Fruit fly (Drosophila melanogaster): Measurements from ENCODE around the gene CG43336.

CG43336 gene

dm6 chr3R:15596022-15596438, 40.9 kb upstream of the CG43336 start (continued):
- TF ChIP-seq nmo (GFP tag; optimal IDR thresholded peaks at IDR 0.05) (peak; percentile 16), CG12391 (tag; optimal IDR thresholded peaks at IDR 0.05) (peak; percentile 13), CG10979 (tag; optimal IDR thresholded peaks at IDR 0.05) (peak; percentile 21), CG8478 (optimal IDR thresholded peaks at IDR 0.05) (no peak), Sox102F (GFP tag; optimal IDR thresholded peaks at IDR 0.05) (peak; percentile 9), CG18262 (tag; optimal IDR thresholded peaks at IDR 0.05) (peak; percentile 58), yki (optimal IDR thresholded peaks at IDR 0.05) (no peak), Oaz (GFP tag; IDR thresholded peaks at IDR 0.05) (no peak), CoRest (tag; optimal IDR thresholded peaks at IDR 0.05) (peak; percentile 1), CG13775 (GFP tag; optimal IDR thresholded peaks at IDR 0.05) (peak; percentile 14), Ets97D (GFP tag; optimal IDR thresholded peaks at IDR 0.05) (no peak), fd102C (GFP tag; optimal IDR thresholded peaks at IDR 0.05) (no peak), Taf1 (GFP tag; IDR thresholded peaks at IDR 0.05) (no peak), BEAF-32 (GFP tag; optimal IDR thresholded peaks at IDR 0.05) (no peak), lola (GFP tag; optimal IDR thresholded peaks at IDR 0.05) (peak in 1 of 3 experiments; percentile 59), knrl (GFP tag; IDR thresholded peaks at IDR 0.05; ENCODE audit: partially characterized antibody) (no peak), Sin3A (optimal IDR thresholded peaks at IDR 0.05) (no peak)

- TF ChIP-seq CG10543 (GFP tag; optimal IDR thresholded peaks at IDR 0.05) (no peak), CG15269 (tag; optimal IDR thresholded peaks at IDR 0.05) (no peak), sens (GFP tag) (peak; percentile 41), oc (tag; optimal IDR thresholded peaks at IDR 0.05) (peak; percentile 72), Lpt (GFP tag; optimal IDR thresholded peaks at IDR 0.05) (no peak), Atf-2 (GFP tag; optimal IDR thresholded peaks at IDR 0.05) (no peak), Ets65A (GFP tag) (peak; percentile 65), CG4707 (GFP tag; optimal IDR thresholded peaks at IDR 0.05) (peak; percentile 60), onecut (GFP tag; IDR thresholded peaks at IDR 0.05) (no peak)
Observed at dm6 chr3R:15600138-15600537, 36.8 kb upstream of the CG43336 start.

- TF ChIP-seq Elba2 (GFP tag; optimal IDR thresholded peaks at IDR 0.05), result no peak
- TF ChIP-seq nerfin-1 (tag; optimal IDR thresholded peaks at IDR 0.05), result peak; percentile 71
- peak; percentile 51 for TF ChIP-seq pros (GFP tag; optimal IDR thresholded peaks at IDR 0.05)
- no peak for TF ChIP-seq inv (GFP tag; IDR thresholded peaks at IDR 0.05; ENCODE audit: partially characterized antibody)
- no peak for TF ChIP-seq CG32772 (GFP tag; IDR thresholded peaks at IDR 0.05)
- no peak for TF ChIP-seq CG3995 (GFP tag; optimal IDR thresholded peaks at IDR 0.05)
Observed at dm6 chr3R:15609230-15609629, 27.7 kb upstream of the CG43336 start.

- TF ChIP-seq lab (GFP tag; optimal IDR thresholded peaks at IDR 0.05) (peak; percentile 6), BtbVII (GFP tag; optimal IDR thresholded peaks at IDR 0.05) (no peak), CG5953 (GFP tag; IDR thresholded peaks at IDR 0.05) (no peak), Opbp (GFP tag; IDR thresholded peaks at IDR 0.05; ENCODE audit: partially characterized antibody) (no peak), cas (GFP tag; IDR thresholded peaks at IDR 0.05) (no peak), jumu (GFP tag; optimal IDR thresholded peaks at IDR 0.05) (no peak), Dp (GFP tag; optimal IDR thresholded peaks at IDR 0.05) (no peak), Sox100B (GFP tag; optimal IDR thresholded peaks at IDR 0.05) (no peak), pita (GFP tag; optimal IDR thresholded peaks at IDR 0.05) (no peak), CG7745 (tag; optimal IDR thresholded peaks at IDR 0.05) (no peak), ind (GFP tag; optimal IDR thresholded peaks at IDR 0.05) (no peak), MBD-R2 (GFP tag; IDR thresholded peaks at IDR 0.05) (no peak), bsh (GFP tag; optimal IDR thresholded peaks at IDR 0.05) (peak in 1 of 2 experiments; percentile 56), CG12299 (tag; optimal IDR thresholded peaks at IDR 0.05) (no peak), HLH54F (GFP tag; optimal IDR thresholded peaks at IDR 0.05) (no peak), PHDP (tag; optimal IDR thresholded peaks at IDR 0.05) (no peak), tll (GFP tag; optimal IDR thresholded peaks at IDR 0.05) (no peak)
Observed at dm6 chr3R:15611692-15612091, 25.3 kb upstream of the CG43336 start.
